Worm (Caenorhabditis elegans) whole organism, dauer: ENCODE measurements around the gene moc-1.

Experiments used
- unc-62 ChIP-seq: sonication (generic microtip); optimal IDR thresholded peaks from 2 replicates; lab custom pipeline; 2017; ENCODE audit warnings: missing biosample characterization, missing genetic modification reagents, missing genetic modification characterization

Gene moc-1

DNA sequence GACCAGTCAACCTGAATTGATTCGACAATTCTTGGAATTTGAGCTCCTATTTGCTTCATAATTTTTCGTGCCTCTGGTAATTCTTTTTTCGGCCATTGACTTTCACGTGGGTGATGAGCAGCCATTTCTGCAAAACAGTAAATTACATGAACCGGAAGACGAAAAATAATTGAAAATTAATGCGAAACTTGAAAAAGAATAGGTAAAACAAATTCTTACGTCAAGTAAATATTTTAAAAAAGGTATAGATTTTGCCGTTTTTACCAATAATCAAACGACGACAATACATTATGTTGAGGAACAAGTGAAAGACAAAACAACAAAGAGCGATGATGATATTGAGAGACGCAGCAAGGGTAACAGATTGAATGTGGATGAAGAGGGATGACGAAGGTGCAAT is at the start of gene moc-1:
TSS of gene moc-1 (minus strand) at position 127 of the 400 bp plus-strand sequence.
- TF ChIP-seq unc-62 (GFP tag; lab: Kevin White, UChicago) = no peak

DNA sequence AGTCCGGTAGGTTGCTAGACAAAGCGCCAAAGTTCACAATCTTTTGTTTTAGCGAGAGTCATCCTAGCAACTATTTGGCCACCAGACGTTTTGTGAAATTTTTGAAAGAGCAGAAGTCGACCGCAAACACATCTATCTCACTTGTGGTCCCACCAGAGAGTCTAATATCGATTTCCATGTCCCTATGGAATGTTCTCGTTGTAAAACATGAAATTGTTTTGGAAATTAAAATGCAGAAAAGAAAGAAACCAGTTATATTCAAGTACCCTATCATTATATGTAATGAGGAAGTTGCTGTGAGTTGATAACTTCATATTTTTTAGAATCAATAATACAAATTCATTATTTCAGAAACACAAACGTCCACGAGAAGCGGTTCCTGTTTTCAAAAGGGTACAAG is 46.3 kb upstream of the moc-1 start:
- no peak for TF ChIP-seq unc-62 (GFP tag; lab: Kevin White, UChicago)

DNA sequence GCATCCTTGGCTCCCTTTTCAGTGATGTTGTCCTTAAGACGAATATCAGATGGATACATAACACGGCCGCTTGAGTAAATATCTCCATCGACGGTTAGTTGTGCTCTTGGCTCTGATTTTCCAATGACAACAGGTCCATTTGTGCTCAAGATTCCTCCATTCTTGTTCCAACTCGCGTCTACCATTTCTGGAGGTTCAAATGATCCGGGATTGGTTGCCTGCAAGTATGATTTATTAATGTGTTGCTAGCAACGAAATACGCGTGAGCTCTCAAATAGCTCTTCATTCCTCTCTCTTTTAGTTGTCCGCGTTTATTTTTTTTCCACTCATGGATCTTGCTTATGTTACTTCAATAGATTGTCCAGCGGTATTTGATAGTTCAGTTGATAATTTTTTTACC is 45.3 kb upstream of the moc-1 start, which contains the start of gene arrd-28:
TSS of gene arrd-28 (plus strand) at position 301 of the 400 bp plus-strand sequence.
- no peak for TF ChIP-seq unc-62 (GFP tag; lab: Kevin White, UChicago)

DNA sequence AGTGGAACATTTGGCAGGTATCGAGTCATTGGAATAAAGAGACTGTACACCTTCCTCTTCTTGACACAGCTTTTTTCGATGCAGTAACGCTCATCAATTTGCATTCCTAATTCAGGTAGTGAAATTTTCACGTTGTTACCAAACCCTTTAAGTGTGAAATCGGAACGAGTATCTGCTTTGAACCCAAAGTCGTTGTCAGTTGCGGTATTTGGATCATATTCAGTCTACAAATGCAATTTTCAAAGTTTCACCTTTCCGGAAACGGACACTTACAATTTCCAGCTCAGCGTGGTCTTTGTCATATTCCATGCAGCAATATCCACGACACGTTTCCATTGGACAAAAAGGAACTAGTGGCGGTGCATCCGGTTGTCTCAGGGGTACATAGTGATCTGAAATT is 44.2 kb upstream of the moc-1 start:
- TF ChIP-seq unc-62 (GFP tag; lab: Kevin White, UChicago) = no peak

DNA sequence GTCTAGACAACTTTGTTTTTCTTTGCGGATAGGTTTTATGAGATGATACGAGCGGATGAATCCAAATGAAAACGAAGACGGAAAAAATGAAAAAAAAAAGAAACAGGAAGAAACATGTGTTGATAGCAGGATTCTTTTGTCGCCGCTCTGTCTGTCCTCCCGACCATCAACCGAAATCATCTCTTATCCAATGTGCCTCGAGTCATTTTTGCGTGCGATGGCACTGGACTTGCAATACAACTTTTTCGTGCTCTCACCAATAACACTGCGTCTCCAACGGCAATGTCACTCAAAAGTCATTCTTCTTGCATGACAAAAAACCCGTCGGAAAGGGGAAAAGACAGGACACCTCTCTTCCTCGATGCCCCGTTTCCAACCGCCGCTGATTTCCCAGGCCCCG is 37.9 kb upstream of the moc-1 start, which contains the start of gene ncs-4:
TSS of gene ncs-4 (plus strand) at position 227 of the 400 bp plus-strand sequence.
- no peak for TF ChIP-seq unc-62 (GFP tag; lab: Kevin White, UChicago)

DNA sequence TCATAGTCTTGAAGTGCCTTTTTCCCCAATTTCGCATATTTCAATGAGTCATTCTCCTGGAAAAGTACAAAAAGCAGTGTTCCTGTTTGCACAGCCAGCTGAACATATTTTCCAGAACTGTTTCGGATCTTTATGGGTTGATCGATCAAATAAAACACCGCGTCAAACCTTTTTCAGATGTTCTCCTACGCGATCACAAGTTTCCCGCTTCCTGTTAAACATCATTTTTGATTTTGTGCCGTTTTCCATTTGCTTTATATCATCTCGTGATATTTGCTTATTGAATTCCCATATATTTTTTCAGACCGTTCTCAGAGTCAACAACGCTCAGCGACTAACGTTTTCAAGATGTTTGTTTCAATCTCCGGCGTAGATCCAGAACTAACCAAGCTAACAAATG is 36.3 kb upstream of the moc-1 start, which contains the start of gene C07A4.3:
TSS of gene C07A4.3 (plus strand) at position 301 of the 400 bp plus-strand sequence.
- no peak for TF ChIP-seq unc-62 (GFP tag; lab: Kevin White, UChicago)

DNA sequence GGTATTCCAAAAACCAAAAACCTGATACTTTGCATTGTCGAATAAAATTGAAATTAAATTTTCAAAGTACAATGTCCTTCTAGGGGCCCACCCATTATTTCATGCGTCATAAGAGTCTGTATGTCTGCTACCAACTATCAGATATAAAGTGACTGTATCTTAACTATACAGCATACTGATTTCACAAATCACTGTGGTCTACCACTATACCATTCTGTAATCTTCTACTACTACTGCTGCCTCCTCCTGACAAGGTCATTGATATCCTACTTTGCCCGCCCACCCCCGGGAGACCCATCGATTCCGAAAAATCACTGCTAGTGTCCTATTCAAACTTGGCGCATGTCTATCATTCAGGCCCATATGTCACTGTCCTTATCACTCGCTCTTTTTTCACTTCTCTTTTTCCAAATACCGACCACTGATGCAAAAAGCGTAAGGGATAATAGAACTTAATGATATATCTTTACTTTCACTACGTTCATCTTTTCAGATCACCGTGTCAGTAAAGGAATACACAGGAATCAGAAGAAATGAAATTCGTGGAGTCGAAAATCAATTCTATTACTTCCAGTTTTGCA is 33.7 kb upstream of the moc-1 start, which contains the start of gene C07A4.2:
TSS of gene C07A4.2 (plus strand) at position 195 of the 581 bp plus-strand sequence.
- TF ChIP-seq unc-62 (GFP tag; lab: Kevin White, UChicago) = no peak

DNA sequence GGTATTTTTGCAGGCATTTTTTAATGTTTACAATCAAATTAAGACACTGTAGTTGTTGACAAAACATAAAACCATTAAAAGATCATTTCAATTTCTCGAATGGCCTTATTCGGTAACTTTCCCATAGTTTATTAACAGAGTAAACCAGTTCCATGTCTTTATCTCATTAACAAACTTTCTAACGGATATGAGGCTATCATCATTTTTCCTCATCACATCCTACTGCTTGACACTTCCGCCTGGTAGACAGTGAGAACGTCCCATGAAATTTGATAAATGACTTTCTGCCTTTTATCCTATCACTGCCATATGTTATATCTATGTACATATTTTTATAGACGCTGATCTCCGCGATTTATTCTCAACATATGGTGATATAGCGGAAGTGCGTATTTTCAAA is 32.2 kb upstream of the moc-1 start:
- no peak for TF ChIP-seq unc-62 (GFP tag; lab: Kevin White, UChicago)

DNA sequence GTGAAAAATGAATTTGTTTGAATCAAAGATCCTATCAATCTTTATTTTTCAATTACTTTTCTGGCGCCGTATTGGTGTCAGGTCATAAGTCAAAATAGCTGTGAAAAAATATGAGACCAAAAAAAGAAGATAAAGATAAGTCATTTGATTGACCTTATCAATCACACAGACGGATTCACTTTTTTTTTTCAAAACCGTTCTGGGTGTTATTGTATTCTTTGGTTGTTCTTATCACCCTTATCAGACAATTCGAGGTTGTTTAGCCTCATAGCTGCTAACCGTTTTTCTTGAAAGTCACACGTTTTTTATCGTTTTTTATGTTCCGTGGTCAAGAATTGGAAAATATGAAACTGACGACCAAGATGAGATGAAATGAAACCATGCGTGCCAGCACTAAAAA is 30.1 kb upstream of the moc-1 start:
- TF ChIP-seq unc-62 (GFP tag; lab: Kevin White, UChicago) = no peak

DNA sequence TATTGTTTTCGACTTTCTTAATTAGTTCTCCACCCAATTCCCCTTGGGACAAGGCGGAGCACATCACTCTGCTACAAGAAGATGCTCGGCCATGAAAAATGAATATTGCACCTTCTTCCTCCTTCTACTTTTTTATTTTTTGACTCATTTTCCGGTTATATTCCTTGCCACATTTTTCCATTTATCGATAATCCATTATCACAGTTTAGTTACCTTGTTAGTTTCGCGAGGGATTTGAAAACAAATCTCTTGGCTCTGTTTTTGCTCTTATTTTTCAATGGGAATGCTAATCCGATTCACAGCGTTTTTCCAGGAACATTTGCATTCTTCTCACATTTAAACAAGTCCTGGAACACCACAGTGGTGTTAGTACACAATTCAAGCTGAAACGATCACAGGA is 28.6 kb upstream of the moc-1 start, which contains the start of gene rnp-9:
TSS of gene rnp-9 (plus strand) at position 301 of the 400 bp plus-strand sequence.
- TF ChIP-seq unc-62 (GFP tag; lab: Kevin White, UChicago) = no peak

DNA sequence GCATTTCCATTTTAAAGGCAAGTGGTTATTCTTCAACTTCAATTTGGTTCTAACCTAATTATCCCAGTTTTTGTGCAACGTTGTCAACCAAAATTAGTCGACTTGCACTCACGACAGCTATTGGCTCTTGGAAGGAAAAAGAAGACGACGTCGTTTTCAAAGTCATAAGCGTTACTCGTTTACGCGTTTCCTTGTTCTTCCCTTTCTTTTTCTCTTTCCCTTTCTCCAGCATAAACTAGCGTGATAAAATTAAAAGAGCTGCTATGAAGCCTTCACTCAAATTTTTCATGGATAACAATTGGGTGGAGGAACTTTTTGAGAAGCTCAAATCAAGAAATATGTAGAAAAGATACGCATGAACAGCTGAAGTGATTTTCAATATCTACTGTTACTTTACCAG is 24.8 kb upstream of the moc-1 start:
- no peak for TF ChIP-seq unc-62 (GFP tag; lab: Kevin White, UChicago)

DNA sequence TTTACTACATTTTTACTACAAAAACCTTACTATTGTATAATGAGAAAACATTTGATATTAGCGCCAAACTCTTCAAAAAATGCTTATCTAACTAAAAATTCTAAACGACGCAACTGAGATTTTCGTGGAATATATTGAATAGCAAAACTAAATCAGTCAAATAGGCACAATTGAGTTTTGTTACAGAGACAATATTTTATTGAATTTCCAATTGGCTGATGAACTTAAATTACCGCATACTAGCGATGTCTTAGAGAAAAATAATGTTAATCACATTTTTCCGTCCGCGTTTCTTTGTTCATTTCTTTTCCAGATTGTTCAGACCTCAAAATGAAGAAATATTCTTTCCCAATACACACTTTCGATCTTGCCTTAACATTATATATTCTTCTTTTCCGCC is 24.1 kb upstream of the moc-1 start:
- no peak for TF ChIP-seq unc-62 (GFP tag; lab: Kevin White, UChicago)

DNA sequence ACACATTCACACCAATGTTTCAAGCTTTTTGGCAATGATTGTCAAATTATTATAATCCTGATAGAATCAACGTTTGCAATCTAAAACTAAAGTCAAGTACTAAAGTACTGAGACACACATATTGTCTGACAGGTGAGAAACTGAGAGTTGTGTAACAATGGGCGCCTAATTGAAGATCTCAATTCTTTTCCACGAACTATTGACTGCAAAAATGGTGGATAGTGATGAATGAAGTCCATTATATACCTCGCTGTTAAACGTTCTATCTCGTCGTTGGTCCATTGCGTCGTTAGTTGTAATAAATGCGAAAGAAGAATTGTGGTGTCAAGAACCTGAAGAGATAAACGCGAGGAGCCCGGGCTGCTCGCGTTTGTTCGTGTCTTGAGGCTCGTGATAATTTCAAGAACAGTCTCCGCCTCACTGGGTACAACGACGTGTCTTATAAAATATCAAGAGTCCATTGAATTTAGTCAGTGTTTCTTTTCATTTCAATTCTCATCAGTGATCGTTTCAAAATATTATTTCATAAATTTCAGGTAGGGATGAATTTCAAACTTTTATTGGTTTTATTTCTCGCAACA is 21.8 kb upstream of the moc-1 start, which contains the start of gene F09B9.4:
TSS of gene F09B9.4 (plus strand) at position 531 of the 581 bp plus-strand sequence.
- no peak for TF ChIP-seq unc-62 (GFP tag; lab: Kevin White, UChicago)

DNA sequence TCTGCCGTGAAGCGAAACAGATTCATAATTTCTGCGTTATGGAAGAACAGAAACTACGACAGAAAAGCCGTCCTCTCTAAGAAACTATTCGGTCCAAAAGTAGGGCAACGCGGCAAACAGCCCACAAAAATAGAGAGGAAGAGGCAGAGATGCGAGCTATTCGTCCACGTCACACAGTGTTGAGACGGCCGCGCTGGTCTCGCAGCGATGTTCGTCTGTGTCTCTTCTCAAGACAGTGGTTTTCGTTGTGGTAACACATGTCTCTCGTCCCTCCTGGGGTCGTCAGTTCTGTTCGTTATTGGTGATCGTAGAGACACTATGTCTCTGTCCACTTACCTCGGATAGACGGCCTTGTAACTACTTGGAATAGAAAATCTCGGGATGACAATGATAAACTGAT is 20.3 kb upstream of the moc-1 start, which contains the start of gene erd-2.1:
TSS of gene erd-2.1 (minus strand) at position 114 of the 400 bp plus-strand sequence.
- TF ChIP-seq unc-62 (GFP tag; lab: Kevin White, UChicago) = no peak

DNA sequence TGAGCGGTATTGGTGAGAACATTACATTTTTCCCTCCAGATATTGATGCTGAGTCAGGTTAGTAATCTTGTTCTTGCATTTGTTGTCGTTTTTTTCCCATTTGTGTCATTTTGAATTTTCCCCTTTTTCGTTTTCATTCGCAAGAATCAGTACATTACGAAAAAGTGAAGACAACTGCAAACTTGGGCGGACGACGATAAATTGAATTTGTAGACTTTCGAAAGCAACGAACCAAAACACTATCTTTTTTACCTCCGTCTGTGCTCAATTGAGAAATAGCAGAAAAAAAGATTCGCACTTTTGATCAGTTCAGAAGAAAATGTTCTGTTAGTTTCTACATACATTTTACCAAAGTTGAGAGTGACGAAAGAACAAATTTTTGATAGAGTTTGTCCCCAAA is 16.7 kb upstream of the moc-1 start:
- no peak for TF ChIP-seq unc-62 (GFP tag; lab: Kevin White, UChicago)

DNA sequence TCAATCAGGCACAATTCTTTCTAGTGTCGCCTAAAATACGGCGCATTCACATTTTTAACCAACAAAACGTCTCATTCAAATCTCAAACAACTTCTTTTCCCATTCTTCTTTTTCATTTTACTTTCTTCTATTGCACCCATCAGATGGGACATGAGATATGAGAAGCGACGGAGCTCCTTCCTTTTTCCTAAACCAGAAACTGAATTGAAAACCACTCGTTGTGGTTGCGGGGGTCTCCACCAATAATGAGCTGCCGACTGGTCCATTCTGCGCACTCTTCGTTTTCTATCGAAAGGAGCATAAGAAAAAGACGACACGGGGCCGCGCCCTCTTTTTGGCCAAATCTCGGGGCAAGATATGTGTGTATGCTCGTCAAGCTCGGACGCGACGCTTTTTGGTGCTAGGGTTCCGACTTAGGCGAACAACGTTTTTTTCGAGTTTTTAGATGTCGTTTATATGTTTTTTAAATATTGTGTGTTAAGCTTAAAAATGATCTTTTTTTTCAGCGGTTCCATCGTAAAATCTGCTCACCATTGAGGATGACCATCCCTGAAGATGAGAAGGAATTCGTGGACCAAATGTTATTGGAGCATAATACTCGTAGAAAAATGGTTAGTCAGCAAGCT is 16.0 kb upstream of the moc-1 start, which contains the start of gene F09B9.5:
TSS of gene F09B9.5 (plus strand) at position 501 of the 626 bp plus-strand sequence.
- no peak for TF ChIP-seq unc-62 (GFP tag; lab: Kevin White, UChicago)
